Worm (Caenorhabditis elegans): ENCODE results near the gene imph-1.

Gene imph-1

ce11 chrIII:4504934-4505484 lies 48.4 kb upstream of the imph-1 start:
- TF ChIP-seq pbrm-1 (GFP tag; IDR thresholded peaks at IDR 0.05), result 0 out of 2 replicates have a peak, but pooled peaks have one; percentile 36
- no peak for TF ChIP-seq lsy-27 (tag; optimal IDR thresholded peaks at IDR 0.05; ENCODE audit: borderline replicate concordance, insufficient read depth)

ce11 chrIII:4505726-4506125 lies 47.7 kb upstream of the imph-1 start:
- TF ChIP-seq cebp-1 (GFP tag; IDR thresholded peaks at IDR 0.05), result no peak
- TF ChIP-seq cebp-1 (tag; optimal IDR thresholded peaks at IDR 0.05), result peak; percentile 46
- TF ChIP-seq tlf-1 (GFP tag; optimal IDR thresholded peaks at IDR 0.05), result peak; percentile 25
- TF ChIP-seq dpff-1 (tag; optimal IDR thresholded peaks at IDR 0.05), result no peak
- peak; percentile 61 for TF ChIP-seq ceh-27 (GFP tag; optimal IDR thresholded peaks at IDR 0.05)
- TF ChIP-seq hrde-1 (tag; optimal IDR thresholded peaks at IDR 0.05; ENCODE audit: borderline replicate concordance), result no peak

- TF ChIP-seq tbx-9 (tag; optimal IDR thresholded peaks at IDR 0.05; ENCODE audit: borderline replicate concordance), result no peak
- TF ChIP-seq D2030.7 (GFP tag; IDR thresholded peaks at IDR 0.05), result no peak
- TF ChIP-seq F57A8.1 (GFP tag; optimal IDR thresholded peaks at IDR 0.05), result no peak
- TF ChIP-seq nhr-80 (tag; optimal IDR thresholded peaks at IDR 0.05), result peak; percentile 70
Observed at ce11 chrIII:4506140-4506539, 47.3 kb upstream of the imph-1 start.

- peak; percentile 21 for TF ChIP-seq nhr-80 (tag; optimal IDR thresholded peaks at IDR 0.05)
- TF ChIP-seq egl-18 (GFP tag; IDR thresholded peaks at IDR 0.05), result no peak
- TF ChIP-seq attf-3 (GFP tag; conservative IDR thresholded peaks at IDR 0.05), result no peak
- no peak for TF ChIP-seq lsl-1 (GFP tag; optimal IDR thresholded peaks at IDR 0.05)
- TF ChIP-seq atf-7 (tag; optimal IDR thresholded peaks at IDR 0.05), result peak; percentile 80
- no peak for TF ChIP-seq mel-28 (tag; optimal IDR thresholded peaks at IDR 0.05; ENCODE audit: borderline replicate concordance)
- no peak for TF ChIP-seq tbx-9 (tag; optimal IDR thresholded peaks at IDR 0.05; ENCODE audit: borderline replicate concordance)
- no peak for TF ChIP-seq ztf-6 (GFP tag; IDR thresholded peaks at IDR 0.05)
- TF ChIP-seq F22D6.2 (tag; optimal IDR thresholded peaks at IDR 0.05), result no peak
- no peak for TF ChIP-seq him-1 (tag; optimal IDR thresholded peaks at IDR 0.05)
- TF ChIP-seq die-1 (tag; optimal IDR thresholded peaks at IDR 0.05), result no peak
Observed at ce11 chrIII:4506590-4507128, 46.8 kb upstream of the imph-1 start.

ce11 chrIII:4508064-4508905 lies 45.1 kb upstream of the imph-1 start, which contains the start of the genes cct-5 and F25F2.1:
TSS of gene cct-5 (minus strand) at chrIII:4508114.
TSS of gene F25F2.1 (plus strand) at chrIII:4508855.
- no peak for TF ChIP-seq bed-2 (GFP tag; IDR thresholded peaks at IDR 0.05)
- no peak for TF ChIP-seq mxl-1 (tag; optimal IDR thresholded peaks at IDR 0.05)
- no peak for TF ChIP-seq F57A8.1 (GFP tag; optimal IDR thresholded peaks at IDR 0.05)
- TF ChIP-seq hlh-26 (GFP tag; conservative IDR thresholded peaks at IDR 0.05), result no peak
- TF ChIP-seq dpff-1 (tag; optimal IDR thresholded peaks at IDR 0.05), result no peak
- TF ChIP-seq rcor-1 (GFP tag; IDR thresholded peaks at IDR 0.05), result peak; percentile 80
- peak; percentile 96 for TF ChIP-seq ceh-91 (GFP tag; IDR thresholded peaks at IDR 0.05)
- TF ChIP-seq F57C9.4 (tag; optimal IDR thresholded peaks at IDR 0.05), result no peak
- no peak for TF ChIP-seq egl-44 (GFP tag; IDR thresholded peaks at IDR 0.05)
- no peak for TF ChIP-seq repo-1 (tag; optimal IDR thresholded peaks at IDR 0.05)
- peak; percentile 67 for TF ChIP-seq hmg-1.2 (GFP tag; IDR thresholded peaks at IDR 0.05)
- TF ChIP-seq tbp1 (GFP tag; optimal IDR thresholded peaks at IDR 0.05), result peak; percentile 70
- TF ChIP-seq nhr-80 (tag; optimal IDR thresholded peaks at IDR 0.05), result no peak
- TF ChIP-seq attf-3 (GFP tag; conservative IDR thresholded peaks at IDR 0.05), result no peak
- no peak for TF ChIP-seq T07F8.4 (tag; optimal IDR thresholded peaks at IDR 0.05)
- TF ChIP-seq F10E7.11 (tag; optimal IDR thresholded peaks at IDR 0.05), result no peak
- peak; percentile 77 for TF ChIP-seq athp-1 (tag; optimal IDR thresholded peaks at IDR 0.05)
- no peak for TF ChIP-seq atf-7 (tag; optimal IDR thresholded peaks at IDR 0.05)
- no peak for TF ChIP-seq ztf-6 (GFP tag; IDR thresholded peaks at IDR 0.05)
- no peak for TF ChIP-seq F55B11.4 (tag; optimal IDR thresholded peaks at IDR 0.05; ENCODE audit: borderline replicate concordance, insufficient read depth)
- no peak for TF ChIP-seq Y53F4B.3 (GFP tag; IDR thresholded peaks at IDR 0.05)
- TF ChIP-seq let-607 (tag; optimal IDR thresholded peaks at IDR 0.05), result no peak
- TF ChIP-seq D2030.7 (GFP tag; IDR thresholded peaks at IDR 0.05), result peak; percentile 92
- TF ChIP-seq nfya-2 (GFP tag; IDR thresholded peaks at IDR 0.05), result no peak

All from whole organism, young adult.